Worm (Caenorhabditis elegans) whole organism, L2 larva: ENCODE results near the gene str-9.

Experiments
- ZK546.5 ChIP-seq: sonication (generic microtip); optimal IDR thresholded peaks from 2 replicates; lab custom pipeline; 2017; ENCODE audit warnings: missing biosample characterization, missing genetic modification characterization
- alr-1 ChIP-seq: fragments of 150-350 bp; optimal IDR thresholded peaks from 2 replicates; lab custom pipeline; 2014; ENCODE audit warnings: missing biosample characterization, missing genetic modification characterization
- aly-2 ChIP-seq: fragments of 150-350 bp; optimal IDR thresholded peaks from 2 replicates; lab custom pipeline; 2014; ENCODE audit warnings: missing biosample characterization, missing genetic modification characterization
- ama-1 ChIP-seq: fragments of 150-350 bp; optimal IDR thresholded peaks from 2 replicates; lab custom pipeline; 2018; ENCODE audit warnings: inconsistent platforms
- fos-1 ChIP-seq: fragments of 150-350 bp; optimal IDR thresholded peaks from 2 replicates; lab custom pipeline; 2014; ENCODE audit warnings: missing biosample characterization, missing genetic modification characterization
- lin-13 ChIP-seq: fragments of 150-350 bp; optimal IDR thresholded peaks from 2 replicates; lab custom pipeline; 2014; ENCODE audit warnings: missing biosample characterization, missing genetic modification reagents, missing genetic modification characterization
- lsy-2 ChIP-seq, 2 experiments: fragments of 150-350 bp in 1 of 2; sonication (generic microtip) in 1 of 2; optimal IDR thresholded peaks; 2 replicates each; lab custom pipeline; 2014 to 2017; ENCODE audit warnings: missing biosample characterization in 2 of 2, missing genetic modification characterization in 2 of 2
- nhr-25 ChIP-seq: fragments of 150-350 bp; sonication (generic microtip); optimal IDR thresholded peaks from 3 replicates; lab custom pipeline; 2014; ENCODE audit warnings: missing biosample characterization, missing genetic modification characterization
- nhr-6 ChIP-seq: fragments of 150-350 bp; optimal IDR thresholded peaks from 2 replicates; lab custom pipeline; 2014; ENCODE audit warnings: missing biosample characterization, missing genetic modification characterization
- ztf-11 ChIP-seq: sonication (generic microtip); optimal IDR thresholded peaks from 2 replicates; lab custom pipeline; 2017; ENCODE audit warnings: missing biosample characterization, missing genetic modification characterization

ce11 chrV:15712385-15712784, 46.2 kb upstream of the str-9 start:
- TF ChIP-seq ama-1 (lab: Kevin White, UChicago) (no peak), ZK546.5 (no peak), alr-1 (tag; lab: Kevin White, UChicago) (no peak), lin-13 (GFP tag; lab: Kevin White, UChicago) (no peak), aly-2 (no peak), nhr-6 (tag; lab: Kevin White, UChicago) (no peak), lsy-2 (tag; optimal IDR thresholded peaks at IDR 0.05; lab: Kevin White, UChicago) (no peak), ztf-11 (no peak), nhr-25 (tag; lab: Kevin White, UChicago) (no peak), fos-1 (tag; lab: Kevin White, UChicago) (no peak)
